Worm (Caenorhabditis elegans): ENCODE data around the gene acl-4.
"Not testable (repeated sequence)": the region's sequence is repeated elsewhere in the genome, so short reads cannot be mapped to it uniquely, and the experiment has no call there.

ce11 chrX:2026342-2026741, 43.9 kb downstream of the acl-4 start, which contains the start of gene Y102A11A.2:
- TF ChIP-seq sem-4, lin-39 (tag; optimal IDR thresholded peaks at IDR 0.05): not testable (repeated sequence)
